Worm (Caenorhabditis elegans) whole organism, late embryonic: ENCODE measurements around the gene lido-11.

ENCODE experiments used
- C38D4.7 ChIP-seq: fragments of 200-800 bp; sonication (Bioruptor generic); optimal IDR thresholded peaks from 2 replicates; lab custom pipeline; 2018; ENCODE audit warnings: mild to moderate bottlenecking, missing genetic modification characterization, moderate library complexity, missing compliant biosample characterization
- F13H6.1 ChIP-seq: sonication (generic microtip); optimal IDR thresholded peaks from 2 replicates; lab custom pipeline; 2016; ENCODE audit warnings: missing genetic modification characterization, missing compliant biosample characterization
- K02D7.2 ChIP-seq: sonication (generic microtip); optimal IDR thresholded peaks from 2 replicates; lab custom pipeline; 2017; ENCODE audit warnings: mild to moderate bottlenecking, missing genetic modification characterization, missing compliant biosample characterization
- ama-1 ChIP-seq: fragments of 150-350 bp; optimal IDR thresholded peaks from 2 replicates; lab custom pipeline; 2014
- ceh-18 ChIP-seq: sonication (generic microtip); optimal IDR thresholded peaks from 2 replicates; lab custom pipeline; 2016; ENCODE audit warnings: missing genetic modification characterization, missing compliant biosample characterization
- ceh-19 ChIP-seq: fragments of 200-800 bp; sonication (Bioruptor generic); optimal IDR thresholded peaks from 2 replicates; lab custom pipeline; 2018; ENCODE audit warnings: mild to moderate bottlenecking, missing genetic modification characterization, missing compliant biosample characterization
- ceh-22 ChIP-seq: sonication (generic microtip); optimal IDR thresholded peaks from 2 replicates; lab custom pipeline; 2017; ENCODE audit warnings: missing biosample characterization, missing genetic modification characterization
- ceh-24 ChIP-seq: sonication (generic microtip); optimal IDR thresholded peaks from 2 replicates; lab custom pipeline; 2016; ENCODE audit warnings: mild to moderate bottlenecking, missing genetic modification characterization, missing compliant biosample characterization
- ceh-31 ChIP-seq: sonication (generic microtip); optimal IDR thresholded peaks from 2 replicates; lab custom pipeline; 2016; ENCODE audit warnings: missing genetic modification characterization, missing compliant biosample characterization
- ceh-48 ChIP-seq: sonication (generic microtip); optimal IDR thresholded peaks from 2 replicates; lab custom pipeline; 2016; ENCODE audit warnings: missing genetic modification characterization, inconsistent platforms, missing compliant biosample characterization
- ceh-6 ChIP-seq: fragments of 200-800 bp; sonication (Bioruptor generic); optimal IDR thresholded peaks from 2 replicates; lab custom pipeline; 2018; ENCODE audit warnings: mild to moderate bottlenecking, missing genetic modification characterization, missing compliant biosample characterization
- ceh-9 ChIP-seq: sonication (generic microtip); optimal IDR thresholded peaks from 2 replicates; lab custom pipeline; 2016; ENCODE audit warnings: mild to moderate bottlenecking, missing genetic modification characterization, inconsistent platforms, missing compliant biosample characterization
- elt-4 ChIP-seq: sonication (generic microtip); optimal IDR thresholded peaks from 2 replicates; lab custom pipeline; 2016; ENCODE audit warnings: missing genetic modification characterization, missing compliant biosample characterization
- fkh-6 ChIP-seq: sonication (generic microtip); optimal IDR thresholded peaks from 2 replicates; lab custom pipeline; 2016; ENCODE audit warnings: missing genetic modification characterization, missing compliant biosample characterization
- hlh-15 ChIP-seq: sonication (generic microtip); optimal IDR thresholded peaks from 2 replicates; lab custom pipeline; 2016; ENCODE audit warnings: missing genetic modification characterization, missing compliant biosample characterization
- mec-3 ChIP-seq: sonication (generic microtip); optimal IDR thresholded peaks from 2 replicates; lab custom pipeline; 2016; ENCODE audit warnings: borderline replicate concordance, missing genetic modification characterization, missing compliant biosample characterization
- nfya-1 ChIP-seq: sonication (generic microtip); optimal IDR thresholded peaks from 2 replicates; lab custom pipeline; 2017; ENCODE audit warnings: missing genetic modification characterization, mild to moderate bottlenecking, missing compliant biosample characterization, antibody characterized with exemption, moderate library complexity
- pat-9 ChIP-seq: fragments of 200-800 bp; sonication (Bioruptor generic); optimal IDR thresholded peaks from 2 replicates; lab custom pipeline; 2018; ENCODE audit warnings: mild to moderate bottlenecking, missing genetic modification characterization, moderate library complexity, missing compliant biosample characterization
- pha-2 ChIP-seq: sonication (generic microtip); optimal IDR thresholded peaks from 2 replicates; lab custom pipeline; 2017; ENCODE audit warnings: mild to moderate bottlenecking, missing genetic modification characterization, missing compliant biosample characterization
- pqm-1 ChIP-seq: sonication (generic microtip); optimal IDR thresholded peaks from 2 replicates; lab custom pipeline; 2016; ENCODE audit warnings: missing genetic modification characterization, missing compliant biosample characterization
- rnt-1 ChIP-seq: sonication (generic microtip); optimal IDR thresholded peaks from 2 replicates; lab custom pipeline; 2016; ENCODE audit warnings: missing genetic modification characterization, missing compliant biosample characterization
- syd-9 ChIP-seq: sonication (generic microtip); optimal IDR thresholded peaks from 2 replicates; lab custom pipeline; 2016; ENCODE audit warnings: mild to moderate bottlenecking, missing genetic modification characterization, moderate library complexity, missing compliant biosample characterization
- unc-3 ChIP-seq, 2 experiments: fragments of 200-800 bp in 1 of 2; sonication (Bioruptor generic) in 1 of 2; sonication (generic microtip) in 1 of 2; conservative IDR thresholded peaks in 1 of 2; optimal IDR thresholded peaks in 1 of 2; 2 replicates each; pipeline versions ENCODE4 v1.3.6 to Lab custom; 2016 to 2022; ENCODE audit warnings: missing compliant biosample characterization in 2 of 2, missing genetic modification characterization in 2 of 2, missing genetic modification reagents in 1 of 2
- unc-42 ChIP-seq: sonication (generic microtip); optimal IDR thresholded peaks from 2 replicates; lab custom pipeline; 2016; ENCODE audit warnings: missing genotype, missing genetic modification characterization, missing compliant biosample characterization
- unc-55 ChIP-seq: sonication (generic microtip); optimal IDR thresholded peaks from 2 replicates; lab custom pipeline; 2017; ENCODE audit warnings: missing biosample characterization, missing genetic modification reagents, missing genetic modification characterization
- unc-86 ChIP-seq: sonication (generic microtip); optimal IDR thresholded peaks from 2 replicates; lab custom pipeline; 2016; ENCODE audit warnings: missing genetic modification characterization, missing compliant biosample characterization

The lido-11 gene

ce11 chrII:2992300-2992699 lies 11.5 kb upstream of the lido-11 start:
- peak; percentile 51 for TF ChIP-seq ceh-31 (tag; lab: Kevin White, UChicago)
- TF ChIP-seq mec-3 (tag; lab: Kevin White, UChicago), result no peak

ce11 chrII:2994590-2995392 lies 9.0 kb upstream of the lido-11 start:
- peak; percentile 98 for TF ChIP-seq unc-55
- TF ChIP-seq F13H6.1 (tag; lab: Kevin White, UChicago), result no peak
- no peak for TF ChIP-seq hlh-15 (tag; lab: Kevin White, UChicago)
- TF ChIP-seq pat-9 (tag; lab: Kevin White, UChicago), result peak; percentile 32
- peak; percentile 23 for TF ChIP-seq rnt-1

- TF ChIP-seq F13H6.1 (tag; lab: Kevin White, UChicago) (no peak), ceh-24 (no peak)
- TF ChIP-seq, all 69 proteins: peak for 0
These were observed 7.0 kb upstream of the lido-11 start, which contains the start of gene lido-8 for ce11 chrII:2996721-2997120. TSS of gene lido-8 (plus strand) at chrII:2997021.

ce11 chrII:2997828-2998441 lies 5.8 kb upstream of the lido-11 start:
- TF ChIP-seq ceh-48 (tag; lab: Kevin White, UChicago) (no peak), ceh-22 (tag; lab: Kevin White, UChicago) (no peak), mec-3 (tag; lab: Kevin White, UChicago) (no peak), ceh-9 (no peak), unc-42 (tag; lab: Kevin White, UChicago) (no peak), pqm-1 (tag; lab: Kevin White, UChicago) (no peak), K02D7.2 (tag; lab: Kevin White, UChicago) (no peak), rnt-1 (no peak), fkh-6 (tag; lab: Kevin White, UChicago) (no peak)

- TF ChIP-seq ama-1 (lab: Kevin White, UChicago), result peak; percentile 90
- TF ChIP-seq C38D4.7 (GFP tag; lab: Kevin White, UChicago), result no peak
- TF ChIP-seq hlh-15 (tag; lab: Kevin White, UChicago), result no peak
- TF ChIP-seq ceh-18 (tag; lab: Kevin White, UChicago), result no peak
These were observed 3.1 kb upstream of the lido-11 start, which contains the start of gene lido-9 for ce11 chrII:3000535-3001264. TSS of gene lido-9 (plus strand) at chrII:3000768.

ce11 chrII:3002211-3002610 lies 1.6 kb upstream of the lido-11 start, which contains the start of gene lido-10:
TSS of gene lido-10 (plus strand) at chrII:3002511.
- no peak for TF ChIP-seq unc-86 (tag; lab: Kevin White, UChicago)
- no peak for TF ChIP-seq mec-3 (tag; lab: Kevin White, UChicago)
- TF ChIP-seq ceh-6 (GFP tag; lab: Kevin White, UChicago), result no peak
- TF ChIP-seq ceh-31 (tag; lab: Kevin White, UChicago), result no peak
- TF ChIP-seq nfya-1, result no peak

ce11 chrII:3005499-3005898 lies 1.7 kb downstream of the lido-11 start, which contains the start of gene lido-12:
TSS of gene lido-12 (plus strand) at chrII:3005799.
- TF ChIP-seq ceh-19 (GFP tag; lab: Kevin White, UChicago), result no peak
- no peak for TF ChIP-seq pha-2 (tag; lab: Kevin White, UChicago)
- no peak for TF ChIP-seq syd-9 (tag; lab: Kevin White, UChicago)
- TF ChIP-seq unc-3 (GFP tag; conservative IDR thresholded peaks at IDR 0.05; lab: Robert Waterston, UW), result no peak
- no peak for TF ChIP-seq unc-3 (tag; optimal IDR thresholded peaks at IDR 0.05; lab: Kevin White, UChicago)
- TF ChIP-seq elt-4 (tag; lab: Kevin White, UChicago), result no peak
- TF ChIP-seq ceh-24, result no peak
